Fruit fly (Drosophila melanogaster) whole organism, embryonic: ENCODE measurements around the gene teq.

ENCODE experiments used
- BEAF-32 ChIP-seq: fragments of 200-800 bp; sonication (Bioruptor generic); optimal IDR thresholded peaks from 3 replicates; lab custom pipeline; 2017; ENCODE audit warnings: missing biosample characterization, missing genetic modification characterization, mild to moderate bottlenecking, moderate library complexity, missing genetic modification reagents
- CG10543 ChIP-seq: fragments of 200-800 bp; sonication (Bioruptor generic); optimal IDR thresholded peaks from 3 replicates; lab custom pipeline; 2017; ENCODE audit warnings: missing biosample characterization, mild to moderate bottlenecking, missing genetic modification characterization, moderate library complexity
- CG13424 ChIP-seq: fragments of 200-800 bp; sonication (Bioruptor generic); optimal IDR thresholded peaks from 2 replicates; lab custom pipeline; 2019; ENCODE audit warnings: missing biosample characterization, mild to moderate bottlenecking, missing genetic modification characterization, moderate library complexity
- CG14441 ChIP-seq: fragments of 200-800 bp; sonication (Bioruptor generic); IDR thresholded peaks from 2 replicates; pipeline ENCODE4 v1.3.6; 2022; ENCODE audit warnings: missing biosample characterization, missing genetic modification characterization
- CG14710 ChIP-seq: fragments of 200-800 bp; sonication (Bioruptor generic); optimal IDR thresholded peaks from 3 replicates; lab custom pipeline; 2019; ENCODE audit warnings: missing biosample characterization, mild to moderate bottlenecking, missing genetic modification characterization, moderate library complexity
- CG14860 ChIP-seq: fragments of 200-800 bp; sonication (Bioruptor generic); IDR thresholded peaks from 3 replicates; pipeline ENCODE4 v1.3.6; 2022; ENCODE audit warnings: missing biosample characterization, missing genetic modification characterization; ENCODE audit not compliant: partially characterized antibody
- CG15514 ChIP-seq: fragments of 200-800 bp; sonication (Bioruptor generic); optimal IDR thresholded peaks from 3 replicates; lab custom pipeline; 2017; ENCODE audit warnings: missing biosample characterization, missing genetic modification characterization, mild to moderate bottlenecking, moderate library complexity, missing genetic modification reagents
- CG16813 ChIP-seq: fragments of 200-800 bp; sonication (Bioruptor generic); IDR thresholded peaks from 3 replicates; pipeline ENCODE4 v1.3.6; 2022; ENCODE audit warnings: missing biosample characterization, missing genetic modification characterization; ENCODE audit not compliant: partially characterized antibody
- CG17802 ChIP-seq: fragments of 200-800 bp; sonication (Bioruptor generic); optimal IDR thresholded peaks from 2 replicates; lab custom pipeline; 2018; ENCODE audit warnings: missing biosample characterization, mild to moderate bottlenecking, missing genetic modification characterization, moderate library complexity
- CG17912 ChIP-seq: fragments of 200-800 bp; sonication (Bioruptor generic); optimal IDR thresholded peaks from 2 replicates; lab custom pipeline; 2018; ENCODE audit warnings: missing biosample characterization, mild to moderate bottlenecking, missing genetic modification characterization
- CG2120 ChIP-seq: fragments of 200-800 bp; sonication (Bioruptor generic); optimal IDR thresholded peaks from 3 replicates; lab custom pipeline; 2016; ENCODE audit warnings: missing biosample characterization, missing genetic modification characterization
- CG2875 ChIP-seq: fragments of 200-800 bp; sonication (Bioruptor generic); optimal IDR thresholded peaks from 2 replicates; lab custom pipeline; 2017; ENCODE audit warnings: missing biosample characterization, mild to moderate bottlenecking, missing genetic modification characterization, missing genetic modification reagents
- CG2889 ChIP-seq: fragments of 200-800 bp; sonication (Bioruptor generic); IDR thresholded peaks from 3 replicates; pipeline ENCODE4 v1.3.6; 2022; ENCODE audit warnings: missing biosample characterization, missing genetic modification characterization
- CG34376 ChIP-seq: fragments of 200-800 bp; sonication (Bioruptor generic); optimal IDR thresholded peaks from 2 replicates; lab custom pipeline; 2018; ENCODE audit warnings: missing biosample characterization, mild to moderate bottlenecking, missing genetic modification characterization
- CG4282 ChIP-seq: fragments of 200-800 bp; sonication (Bioruptor generic); optimal IDR thresholded peaks from 2 replicates; lab custom pipeline; 2016; ENCODE audit warnings: missing biosample characterization, missing genetic modification characterization
- CG43689 ChIP-seq: fragments of 200-800 bp; sonication (Bioruptor generic); IDR thresholded peaks from 2 replicates; pipeline ENCODE4 v1.3.6; 2022; ENCODE audit warnings: missing biosample characterization, missing genetic modification characterization
- CG4854 ChIP-seq: fragments of 200-800 bp; sonication (Bioruptor generic); optimal IDR thresholded peaks from 2 replicates; lab custom pipeline; 2016; ENCODE audit warnings: missing biosample characterization, missing genetic modification characterization, inconsistent platforms
- CG6272 ChIP-seq: fragments of 200-800 bp; sonication (Bioruptor generic); IDR thresholded peaks from 2 replicates; pipeline ENCODE4 v1.3.6; 2022; ENCODE audit warnings: missing biosample characterization, missing genetic modification characterization
- CG6683 ChIP-seq: fragments of 200-800 bp; sonication (Bioruptor generic); optimal IDR thresholded peaks from 2 replicates; lab custom pipeline; 2017; ENCODE audit warnings: missing biosample characterization, mild to moderate bottlenecking, missing genetic modification characterization, missing genetic modification reagents
- CG7745 ChIP-seq: fragments of 200-800 bp; sonication (Bioruptor generic); optimal IDR thresholded peaks from 2 replicates; lab custom pipeline; 2018; ENCODE audit warnings: missing biosample characterization, mild to moderate bottlenecking, missing genetic modification characterization, moderate library complexity
- CG7786 ChIP-seq: fragments of 200-800 bp; sonication (Bioruptor generic); optimal IDR thresholded peaks from 2 replicates; lab custom pipeline; 2016; ENCODE audit warnings: missing biosample characterization, missing genetic modification characterization
- CG8089 ChIP-seq: fragments of 200-800 bp; sonication (Bioruptor generic); optimal IDR thresholded peaks from 3 replicates; lab custom pipeline; 2016; ENCODE audit warnings: missing biosample characterization, missing genetic modification characterization
- CG8388 ChIP-seq: fragments of 200-800 bp; sonication (Bioruptor generic); optimal IDR thresholded peaks from 2 replicates; lab custom pipeline; 2019; ENCODE audit warnings: missing biosample characterization, mild to moderate bottlenecking, missing genetic modification characterization, moderate library complexity
- CG8924 ChIP-seq: fragments of 200-800 bp; optimal IDR thresholded peaks from 3 replicates; lab custom pipeline; 2019; ENCODE audit warnings: missing biosample characterization, mild to moderate bottlenecking, missing genetic modification characterization, moderate library complexity
- CG9932 ChIP-seq: fragments of 200-800 bp; sonication (Bioruptor generic); IDR thresholded peaks from 2 replicates; pipeline ENCODE4 v1.3.6; 2022; ENCODE audit warnings: missing biosample characterization, missing genetic modification characterization
- CHES-1-like ChIP-seq: fragments of 200-800 bp; sonication (Bioruptor generic); optimal IDR thresholded peaks from 2 replicates; lab custom pipeline; 2016; ENCODE audit warnings: missing biosample characterization, missing genetic modification characterization
- Dad ChIP-seq: fragments of 200-800 bp; sonication (Bioruptor generic); optimal IDR thresholded peaks from 3 replicates; lab custom pipeline; 2016; ENCODE audit warnings: missing biosample characterization, missing genetic modification characterization
- Dek ChIP-seq: fragments of 200-800 bp; sonication (Bioruptor generic); optimal IDR thresholded peaks from 3 replicates; lab custom pipeline; 2019; ENCODE audit warnings: missing biosample characterization, mild to moderate bottlenecking, missing genetic modification characterization, moderate library complexity
- Doc2 ChIP-seq: fragments of 200-800 bp; sonication (Bioruptor generic); IDR thresholded peaks from 2 replicates; pipeline ENCODE4 v1.3.6; 2022; ENCODE audit warnings: missing biosample characterization, missing genetic modification characterization
- H15 ChIP-seq: fragments of 200-800 bp; sonication (Bioruptor generic); IDR thresholded peaks from 3 replicates; pipeline ENCODE4 v1.3.6; 2022; ENCODE audit warnings: missing biosample characterization, missing genetic modification characterization
- HHEX ChIP-seq: fragments of 200-800 bp; sonication (Bioruptor generic); optimal IDR thresholded peaks from 3 replicates; lab custom pipeline; 2017; ENCODE audit warnings: missing biosample characterization, mild to moderate bottlenecking, missing genetic modification characterization, missing genetic modification reagents
- NFAT ChIP-seq: fragments of 200-800 bp; sonication (Bioruptor generic); IDR thresholded peaks from 2 replicates; pipeline ENCODE4 v1.3.6; 2022; ENCODE audit warnings: missing biosample characterization, missing genetic modification characterization
- Side ChIP-seq: fragments of 200-800 bp; sonication (Bioruptor generic); optimal IDR thresholded peaks from 2 replicates; lab custom pipeline; 2016; ENCODE audit warnings: missing biosample characterization, missing genetic modification characterization
- Sox100B ChIP-seq: fragments of 200-800 bp; sonication (Bioruptor generic); optimal IDR thresholded peaks from 3 replicates; lab custom pipeline; 2018; ENCODE audit warnings: missing biosample characterization, mild to moderate bottlenecking, missing genetic modification characterization
- Sox102F ChIP-seq: fragments of 200-800 bp; sonication (Bioruptor generic); optimal IDR thresholded peaks from 2 replicates; lab custom pipeline; 2018; ENCODE audit warnings: missing biosample characterization, mild to moderate bottlenecking, missing genetic modification characterization, moderate library complexity
- Stat92E ChIP-seq, 3 experiments: fragments of >200 bp in 2 of 3; fragments of 200-800 bp in 1 of 3; sonication (Bioruptor generic) in 1 of 3; optimal IDR thresholded peaks; 2 replicates each; lab custom pipeline; 2017 to 2019; ENCODE audit warnings: missing biosample characterization in 3 of 3, missing genetic modification characterization in 3 of 3, mild to moderate bottlenecking in 1 of 3, moderate library complexity in 1 of 3
- ara ChIP-seq: fragments of 200-800 bp; sonication (Bioruptor generic); IDR thresholded peaks from 2 replicates; pipeline ENCODE4 v1.3.6; 2022; ENCODE audit warnings: missing biosample characterization, missing genetic modification characterization
- chinmo ChIP-seq: fragments of 200-800 bp; sonication (Bioruptor generic); IDR thresholded peaks from 4 replicates; pipeline ENCODE4 v1.3.6; 2022; ENCODE audit warnings: missing biosample characterization, missing genetic modification characterization; ENCODE audit not compliant: partially characterized antibody
- chm ChIP-seq: fragments of 200-800 bp; sonication (Bioruptor generic); IDR thresholded peaks from 2 replicates; pipeline ENCODE4 v1.3.6; 2022; ENCODE audit warnings: missing biosample characterization, missing genetic modification characterization
- corto ChIP-seq: fragments of 200-800 bp; sonication (Bioruptor generic); optimal IDR thresholded peaks from 2 replicates; lab custom pipeline; 2016; ENCODE audit warnings: missing biosample characterization, mild to moderate bottlenecking, missing genetic modification characterization, moderate library complexity
- danr ChIP-seq: fragments of 200-800 bp; sonication (Bioruptor generic); IDR thresholded peaks from 2 replicates; pipeline ENCODE4 v1.3.6; 2022; ENCODE audit warnings: missing biosample characterization, missing genetic modification characterization
- dysf ChIP-seq: fragments of 200-800 bp; sonication (Bioruptor generic); IDR thresholded peaks from 3 replicates; pipeline ENCODE4 v1.3.6; 2022; ENCODE audit warnings: missing biosample characterization, missing genetic modification characterization
- fru ChIP-seq: fragments of >200 bp; optimal IDR thresholded peaks from 2 replicates; lab custom pipeline; 2017
- grau ChIP-seq: fragments of 200-800 bp; optimal IDR thresholded peaks from 3 replicates; lab custom pipeline; 2019; ENCODE audit warnings: missing biosample characterization, mild to moderate bottlenecking, missing genetic modification characterization, moderate library complexity
- prd ChIP-seq, 3 experiments: fragments of >200 bp in 2 of 3; fragments of 200-800 bp in 1 of 3; sonication (Bioruptor generic) in 1 of 3; optimal IDR thresholded peaks in 2 of 3; IDR thresholded peaks in 1 of 3; 2 replicates in 2 of 3; 3 replicates in 1 of 3; pipeline versions ENCODE4 v1.3.6 to Lab custom; 2017 to 2022; ENCODE audit warnings: missing biosample characterization in 1 of 3, missing genetic modification characterization in 1 of 3
- ro ChIP-seq: fragments of 200-800 bp; sonication (Bioruptor generic); IDR thresholded peaks from 2 replicates; pipeline ENCODE4 v1.3.6; 2022; ENCODE audit warnings: missing biosample characterization, missing genetic modification characterization
- sob ChIP-seq: fragments of 200-800 bp; sonication (Bioruptor generic); IDR thresholded peaks from 2 replicates; pipeline ENCODE4 v1.3.6; 2022; ENCODE audit warnings: missing biosample characterization, missing genetic modification characterization
- sug ChIP-seq: fragments of 200-800 bp; optimal IDR thresholded peaks from 2 replicates; lab custom pipeline; 2019; ENCODE audit warnings: missing biosample characterization, mild to moderate bottlenecking, missing genetic modification characterization, moderate library complexity
- tll ChIP-seq, 2 experiments: fragments of 200-800 bp in 1 of 2; fragments of >200 bp in 1 of 2; sonication (Bioruptor generic) in 1 of 2; optimal IDR thresholded peaks; 2 replicates each; lab custom pipeline; 2017 to 2019; ENCODE audit warnings: missing biosample characterization in 2 of 2, missing genetic modification characterization in 2 of 2, mild to moderate bottlenecking in 1 of 2, moderate library complexity in 1 of 2
- wdn ChIP-seq: fragments of 200-800 bp; sonication (Bioruptor generic); IDR thresholded peaks from 2 replicates; pipeline ENCODE4 v1.3.6; 2022; ENCODE audit warnings: missing biosample characterization, missing genetic modification characterization
- zfh2 ChIP-seq: fragments of 200-800 bp; sonication (Bioruptor generic); optimal IDR thresholded peaks from 2 replicates; lab custom pipeline; 2016; ENCODE audit warnings: missing biosample characterization, missing genetic modification characterization

The teq gene

dm6 chr3L:9032871-9033270 lies 41.6 kb upstream of the teq start (continued):
- TF ChIP-seq chinmo (GFP tag; lab: Robert Waterston, UW), result no peak
- TF ChIP-seq HHEX (GFP tag; lab: Kevin White, UChicago), result no peak
- TF ChIP-seq Sox102F, result peak; percentile 32
- no peak for TF ChIP-seq CG8388
- TF ChIP-seq danr (GFP tag; lab: Robert Waterston, UW), result no peak
- no peak for TF ChIP-seq CG7786 (GFP tag; lab: Kevin White, UChicago)
- TF ChIP-seq Stat92E (GFP tag; optimal IDR thresholded peaks at IDR 0.05; lab: Kevin White, UChicago), result peak in 1 of 3 experiments; percentile 34
- TF ChIP-seq wdn (GFP tag; lab: Robert Waterston, UW), result no peak
- no peak for TF ChIP-seq CG2875 (GFP tag; lab: Kevin White, UChicago)
- TF ChIP-seq CG4282 (GFP tag; lab: Kevin White, UChicago), result no peak
- TF ChIP-seq Dek (tag; lab: Kevin White, UChicago), result no peak
- no peak for TF ChIP-seq sug
- TF ChIP-seq ara, result no peak
- TF ChIP-seq Dad (GFP tag; lab: Kevin White, UChicago), result no peak
- no peak for TF ChIP-seq NFAT
- TF ChIP-seq BEAF-32 (GFP tag; lab: Kevin White, UChicago), result no peak
- TF ChIP-seq CG14710, result peak; percentile 32
- no peak for TF ChIP-seq CG6272
- no peak for TF ChIP-seq tll (GFP tag; optimal IDR thresholded peaks at IDR 0.05; lab: Kevin White, UChicago)
- TF ChIP-seq CG16813 (GFP tag; lab: Robert Waterston, UW), result no peak
- no peak for TF ChIP-seq CG17912
- TF ChIP-seq CG17802 (tag; lab: Kevin White, UChicago), result no peak
- TF ChIP-seq grau, result no peak
- TF ChIP-seq CG10543, result no peak
- no peak for TF ChIP-seq prd (optimal IDR thresholded peaks at IDR 0.05; lab: Kevin White, UChicago)
- no peak for TF ChIP-seq prd (GFP tag; IDR thresholded peaks at IDR 0.05; lab: Robert Waterston, UW)
- TF ChIP-seq CG14441 (GFP tag; lab: Robert Waterston, UW), result no peak
- TF ChIP-seq CG2120 (GFP tag; lab: Kevin White, UChicago), result no peak
- no peak for TF ChIP-seq Side (GFP tag; lab: Kevin White, UChicago)
- TF ChIP-seq zfh2 (GFP tag; lab: Kevin White, UChicago), result no peak
- no peak for TF ChIP-seq fru (lab: Kevin White, UChicago)
- no peak for TF ChIP-seq CG2889 (GFP tag; lab: Robert Waterston, UW)
- TF ChIP-seq CG8089, result no peak
- TF ChIP-seq CG15514, result no peak
- no peak for TF ChIP-seq CG4854 (GFP tag; lab: Kevin White, UChicago)
- no peak for TF ChIP-seq sob (GFP tag; lab: Robert Waterston, UW)
- no peak for TF ChIP-seq chm
- TF ChIP-seq ro (GFP tag; lab: Robert Waterston, UW), result no peak
- peak; percentile 25 for TF ChIP-seq CG13424 (tag; lab: Kevin White, UChicago)
- TF ChIP-seq Doc2, result no peak
- no peak for TF ChIP-seq CG34376
- TF ChIP-seq CG9932 (GFP tag; lab: Robert Waterston, UW), result no peak
- no peak for TF ChIP-seq CG6683 (GFP tag; lab: Kevin White, UChicago)
- TF ChIP-seq CG8924 (tag; lab: Kevin White, UChicago), result no peak
- TF ChIP-seq CG7745 (tag; lab: Kevin White, UChicago), result no peak
- TF ChIP-seq dysf (GFP tag; lab: Robert Waterston, UW), result no peak
- TF ChIP-seq corto (GFP tag; lab: Kevin White, UChicago), result no peak
- TF ChIP-seq CHES-1-like, result no peak
- peak; percentile 29 for TF ChIP-seq Sox100B
- TF ChIP-seq CG43689, result no peak
- no peak for TF ChIP-seq CG14860 (GFP tag; lab: Robert Waterston, UW)
- TF ChIP-seq H15 (GFP tag; lab: Robert Waterston, UW), result no peak
